Worm (Caenorhabditis elegans): Measurements from ENCODE around the gene sdz-23.

- TF ChIP-seq elt-3 (tag; optimal IDR thresholded peaks at IDR 0.05): no peak
- TF ChIP-seq unc-62 (GFP tag; optimal IDR thresholded peaks at IDR 0.05): no peak
- TF ChIP-seq unc-39 (tag; optimal IDR thresholded peaks at IDR 0.05): no peak
- no peak for TF ChIP-seq snpc-4 (tag; optimal IDR thresholded peaks at IDR 0.05)
- TF ChIP-seq elt-1 (tag; optimal IDR thresholded peaks at IDR 0.05; ENCODE audit: borderline replicate concordance, insufficient read depth): no peak
- no peak for TF ChIP-seq bed-3 (GFP tag; optimal IDR thresholded peaks at IDR 0.05)
- TF ChIP-seq cnd-1 (tag; optimal IDR thresholded peaks at IDR 0.05): no peak
- no peak for TF ChIP-seq pha-4 (tag; optimal IDR thresholded peaks at IDR 0.05)
Measured at ce11 chrV:8069637-8070036, 29.8 kb upstream of the sdz-23 start, which contains the start of gene str-143.

All from whole organism, mixed stage, embryonic.